Fruit fly (Drosophila melanogaster): ENCODE data around the gene Ccp84Ag.
A peak's percentile ranks its signal among the peaks of the same experiment; 100 is the strongest.

- TF ChIP-seq toe (GFP tag; optimal IDR thresholded peaks at IDR 0.05) (peak; percentile 60), Hr96 (GFP tag; optimal IDR thresholded peaks at IDR 0.05) (peak; percentile 20), CG33017 (tag; optimal IDR thresholded peaks at IDR 0.05) (no peak), tj (GFP tag; optimal IDR thresholded peaks at IDR 0.05) (no peak), pad (GFP tag; optimal IDR thresholded peaks at IDR 0.05) (no peak), CG1620 (GFP tag; optimal IDR thresholded peaks at IDR 0.05) (no peak)
Measured at dm6 chr3R:6646740-6647139, 39.8 kb upstream of the Ccp84Ag start, which contains the start of gene Taf1.
